Fruit fly (Drosophila melanogaster) whole organism, adult: ENCODE results near the gene CSN1a.
"Not testable (repeated sequence)": the region's sequence is repeated elsewhere in the genome, so short reads cannot be mapped to it uniquely, and the experiment has no call there.

Experiments
- CG11617 ChIP-seq: fragments of 200-800 bp; sonication (Bioruptor generic); optimal IDR thresholded peaks from 2 replicates; lab custom pipeline; 2017; ENCODE audit warnings: mild to moderate bottlenecking, missing biosample characterization, missing genetic modification reagents, missing genetic modification characterization
- CG1620 ChIP-seq: fragments of 200-800 bp; sonication (Bioruptor generic); optimal IDR thresholded peaks from 2 replicates; lab custom pipeline; 2016; ENCODE audit warnings: missing biosample characterization, missing genetic modification characterization
- CG33017 ChIP-seq: fragments of 200-800 bp; sonication (Bioruptor generic); optimal IDR thresholded peaks from 2 replicates; lab custom pipeline; 2018; ENCODE audit warnings: missing biosample characterization, mild to moderate bottlenecking, missing genetic modification characterization, moderate library complexity
- Crg-1 ChIP-seq: fragments of 200-800 bp; sonication (Bioruptor generic); optimal IDR thresholded peaks from 2 replicates; lab custom pipeline; 2016; ENCODE audit warnings: missing biosample characterization, missing genetic modification characterization
- Hr96 ChIP-seq: fragments of 200-800 bp; sonication (Bioruptor generic); optimal IDR thresholded peaks from 2 replicates; lab custom pipeline; 2016; ENCODE audit warnings: missing biosample characterization, missing genetic modification characterization
- Mnt ChIP-seq: fragments of 200-800 bp; sonication (Bioruptor generic); optimal IDR thresholded peaks from 2 replicates; lab custom pipeline; 2016; ENCODE audit warnings: missing biosample characterization, mild to moderate bottlenecking, missing genetic modification characterization
- bab1 ChIP-seq: fragments of 200-800 bp; sonication (Bioruptor generic); optimal IDR thresholded peaks from 3 replicates; lab custom pipeline; 2019; ENCODE audit warnings: missing biosample characterization, mild to moderate bottlenecking, missing genetic modification characterization, moderate library complexity
- cnc ChIP-seq, 2 experiments: fragments of >200 bp; optimal IDR thresholded peaks; 2 replicates each; lab custom pipeline; 2017
- ovo ChIP-seq: fragments of 200-800 bp; sonication (Bioruptor generic); optimal IDR thresholded peaks from 2 replicates; lab custom pipeline; 2016; ENCODE audit warnings: missing biosample characterization, missing genetic modification characterization
- pad ChIP-seq: fragments of 200-800 bp; sonication (Bioruptor generic); optimal IDR thresholded peaks from 3 replicates; lab custom pipeline; 2017; ENCODE audit warnings: missing biosample characterization, missing genetic modification characterization, mild to moderate bottlenecking, moderate library complexity, missing genetic modification reagents
- tj ChIP-seq: fragments of 200-800 bp; sonication (Bioruptor generic); optimal IDR thresholded peaks from 3 replicates; lab custom pipeline; 2017; ENCODE audit warnings: missing biosample characterization, mild to moderate bottlenecking, missing genetic modification characterization, moderate library complexity

DNA sequence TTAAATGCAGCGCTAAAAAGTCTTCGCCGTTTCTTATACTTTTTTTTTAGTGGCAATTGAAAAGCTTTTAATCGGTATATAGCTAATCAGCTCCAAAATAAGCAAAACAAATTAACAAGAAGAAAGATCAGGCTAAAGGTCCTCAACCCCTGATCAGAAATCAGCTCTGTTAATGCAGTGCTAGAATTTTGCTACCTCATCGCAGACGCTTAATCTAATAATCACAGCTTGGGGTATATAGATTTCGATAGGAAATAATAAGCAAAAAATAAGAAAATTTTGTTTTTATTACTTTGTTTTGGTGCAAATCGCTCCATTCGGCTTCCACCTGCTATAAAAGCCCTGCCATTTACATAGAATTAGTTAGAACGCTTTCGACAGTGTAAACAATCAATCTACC lies 19.7 kb upstream of the CSN1a start, which contains the start of gene CG34166:
- TF ChIP-seq CG33017 (tag; lab: Kevin White, UChicago); CG11617; CG1620 (GFP tag; lab: Kevin White, UChicago); Mnt (GFP tag; lab: Kevin White, UChicago); Hr96; Crg-1 (GFP tag; lab: Kevin White, UChicago); pad; cnc (optimal IDR thresholded peaks at IDR 0.05; lab: Kevin White, UChicago); tj (GFP tag; lab: Kevin White, UChicago); bab1 (GFP tag; lab: Kevin White, UChicago); ovo (GFP tag; lab: Kevin White, UChicago): not testable (repeated sequence)
